Worm (Caenorhabditis elegans) whole organism, young adult: Measurements from ENCODE around the gene T20G5.9.
A peak's percentile ranks its signal among the peaks of the same experiment; 100 is the strongest.

Experiments used
- B0019.2 ChIP-seq: fragments of 200-800 bp; sonication (Bioruptor generic); conservative IDR thresholded peaks from 2 replicates; pipeline ENCODE4 v1.3.6; 2022; ENCODE audit warnings: missing genetic modification reagents, missing genetic modification characterization, missing compliant biosample characterization
- B0336.3 ChIP-seq: fragments of 200-800 bp; sonication (Bioruptor generic); IDR thresholded peaks from 2 replicates; pipeline ENCODE4 v1.3.6; 2022; ENCODE audit warnings: missing genetic modification characterization, missing compliant biosample characterization
- F33H1.4 ChIP-seq: fragments of 200-800 bp; sonication (Bioruptor generic); IDR thresholded peaks from 2 replicates; pipeline ENCODE4 v1.3.6; 2022; ENCODE audit warnings: missing genetic modification reagents, missing genetic modification characterization, missing compliant biosample characterization
- F37B4.10 ChIP-seq: fragments of 200-800 bp; sonication (Bioruptor generic); IDR thresholded peaks from 2 replicates; pipeline ENCODE4 v1.3.6; 2022; ENCODE audit warnings: missing genetic modification characterization, missing compliant biosample characterization
- F39B2.1 ChIP-seq: fragments of 200-800 bp; sonication (Bioruptor generic); IDR thresholded peaks from 2 replicates; pipeline ENCODE4 v1.3.6; 2022; ENCODE audit warnings: missing genetic modification reagents, missing genetic modification characterization, missing compliant biosample characterization
- F49E8.2 ChIP-seq: sonication (generic microtip); optimal IDR thresholded peaks from 3 replicates; lab custom pipeline; 2017; ENCODE audit warnings: missing genetic modification characterization, mild to moderate bottlenecking, missing compliant biosample characterization, antibody characterized with exemption, moderate library complexity; ENCODE audit not compliant: insufficient read depth
- F52B5.7 ChIP-seq: sonication (generic microtip); optimal IDR thresholded peaks from 2 replicates; lab custom pipeline; 2016; ENCODE audit warnings: mild to moderate bottlenecking, missing genetic modification characterization, missing compliant biosample characterization
- F55B11.4 ChIP-seq: sonication (generic microtip); optimal IDR thresholded peaks from 2 replicates; lab custom pipeline; 2016; ENCODE audit warnings: missing compliant biosample characterization, missing genetic modification characterization, borderline replicate concordance; ENCODE audit not compliant: insufficient read depth
- T07F8.4 ChIP-seq: sonication (generic microtip); optimal IDR thresholded peaks from 2 replicates; lab custom pipeline; 2016; ENCODE audit warnings: mild to moderate bottlenecking, missing genetic modification characterization, moderate library complexity, missing compliant biosample characterization
- Y53F4B.3 ChIP-seq: fragments of 200-800 bp; sonication (Bioruptor generic); IDR thresholded peaks from 2 replicates; pipeline ENCODE4 v1.3.6; 2022; ENCODE audit warnings: missing genetic modification reagents, missing genetic modification characterization, missing compliant biosample characterization
- Y53G8AR.9 ChIP-seq: fragments of 200-800 bp; sonication (Bioruptor generic); conservative IDR thresholded peaks from 2 replicates; pipeline ENCODE4 v1.3.6; 2022; ENCODE audit warnings: missing genetic modification reagents, missing genetic modification characterization, missing compliant biosample characterization
- Y95B8A.8 ChIP-seq: fragments of 200-800 bp; sonication (Bioruptor generic); IDR thresholded peaks from 2 replicates; pipeline ENCODE4 v1.3.6; 2022; ENCODE audit warnings: missing genetic modification reagents, missing genetic modification characterization, missing compliant biosample characterization
- akir-1 ChIP-seq: fragments of 200-800 bp; sonication (Bioruptor generic); optimal IDR thresholded peaks from 2 replicates; lab custom pipeline; 2018; ENCODE audit warnings: mild to moderate bottlenecking, missing genetic modification characterization, moderate library complexity, missing compliant biosample characterization
- ama-1 ChIP-seq, 3 experiments: fragments of 150-350 bp in 1 of 3; sonication (generic microtip) in 2 of 3; optimal IDR thresholded peaks; 2 replicates each; lab custom pipeline; 2014 to 2018; ENCODE audit warnings: missing biosample characterization in 2 of 3, missing genetic modification characterization in 2 of 3, missing genetic modification reagents in 2 of 3
- aptf-2 ChIP-seq: fragments of 200-800 bp; sonication (Bioruptor generic); conservative IDR thresholded peaks from 2 replicates; pipeline ENCODE4 v1.3.6; 2022; ENCODE audit warnings: missing genetic modification reagents, missing genetic modification characterization, missing compliant biosample characterization
- aptf-3 ChIP-seq: fragments of 200-800 bp; sonication (Bioruptor generic); IDR thresholded peaks from 2 replicates; pipeline ENCODE4 v1.3.6; 2022; ENCODE audit warnings: missing genetic modification characterization, missing compliant biosample characterization
- bed-2 ChIP-seq: fragments of 200-800 bp; sonication (Bioruptor generic); IDR thresholded peaks from 2 replicates; pipeline ENCODE4 v1.3.6; 2022; ENCODE audit warnings: missing genetic modification reagents, missing genetic modification characterization, missing compliant biosample characterization
- ccch-3 ChIP-seq: fragments of 200-800 bp; sonication (Bioruptor generic); optimal IDR thresholded peaks from 2 replicates; lab custom pipeline; 2018; ENCODE audit warnings: mild to moderate bottlenecking, missing genetic modification characterization, missing compliant biosample characterization
- ceh-100 ChIP-seq: fragments of 200-800 bp; sonication (Bioruptor generic); IDR thresholded peaks from 2 replicates; pipeline ENCODE4 v1.3.6; 2022; ENCODE audit warnings: missing genetic modification reagents, missing genetic modification characterization, missing compliant biosample characterization
- ceh-40 ChIP-seq: fragments of 200-800 bp; sonication (Bioruptor generic); IDR thresholded peaks from 2 replicates; pipeline ENCODE4 v1.3.6; 2022; ENCODE audit warnings: missing genetic modification characterization, missing compliant biosample characterization
- ceh-58 ChIP-seq: fragments of 200-800 bp; sonication (Bioruptor generic); IDR thresholded peaks from 2 replicates; pipeline ENCODE4 v1.3.6; 2022; ENCODE audit warnings: missing genetic modification characterization, missing compliant biosample characterization
- ceh-91 ChIP-seq: fragments of 200-800 bp; sonication (Bioruptor generic); IDR thresholded peaks from 2 replicates; pipeline ENCODE4 v1.3.6; 2022; ENCODE audit warnings: missing genetic modification reagents, missing genetic modification characterization, missing compliant biosample characterization
- chd-7 ChIP-seq: sonication (generic microtip); optimal IDR thresholded peaks from 2 replicates; lab custom pipeline; 2016; ENCODE audit warnings: mild to moderate bottlenecking, missing genetic modification characterization, moderate library complexity, missing compliant biosample characterization
- dox-1 ChIP-seq: fragments of 200-800 bp; sonication (Bioruptor generic); IDR thresholded peaks from 2 replicates; pipeline ENCODE4 v1.3.6; 2022; ENCODE audit warnings: missing genetic modification reagents, missing genetic modification characterization, missing compliant biosample characterization
- dpff-1 ChIP-seq: sonication (generic microtip); optimal IDR thresholded peaks from 2 replicates; lab custom pipeline; 2017; ENCODE audit warnings: mild to moderate bottlenecking, missing genetic modification characterization, missing compliant biosample characterization
- efl-1 ChIP-seq: fragments of 150-350 bp; optimal IDR thresholded peaks from 2 replicates; lab custom pipeline; 2014; ENCODE audit warnings: missing biosample characterization, missing genetic modification reagents, missing genetic modification characterization
- hlh-12 ChIP-seq: sonication (generic microtip); optimal IDR thresholded peaks from 2 replicates; lab custom pipeline; 2016; ENCODE audit warnings: missing genetic modification characterization, missing compliant biosample characterization
- hmg-1.2 ChIP-seq: fragments of 200-800 bp; sonication (Bioruptor generic); IDR thresholded peaks from 2 replicates; pipeline ENCODE4 v1.3.6; 2022; ENCODE audit warnings: missing genetic modification reagents, missing genetic modification characterization, missing compliant biosample characterization
- hrde-1 ChIP-seq: sonication (generic microtip); optimal IDR thresholded peaks from 2 replicates; lab custom pipeline; 2016; ENCODE audit warnings: missing genetic modification characterization, mild to moderate bottlenecking, missing compliant biosample characterization, moderate library complexity, missing genotype, missing genetic modification reagents, borderline replicate concordance
- let-607 ChIP-seq, 2 experiments: fragments of 200-800 bp in 1 of 2; sonication (Bioruptor generic) in 1 of 2; sonication (generic microtip) in 1 of 2; optimal IDR thresholded peaks; 2 replicates each; lab custom pipeline; 2016 to 2018; ENCODE audit warnings: mild to moderate bottlenecking in 2 of 2, missing compliant biosample characterization in 2 of 2, missing genetic modification characterization in 2 of 2, moderate library complexity in 2 of 2, missing genotype in 1 of 2
- lin-26 ChIP-seq: fragments of 200-800 bp; sonication (Bioruptor generic); IDR thresholded peaks from 2 replicates; pipeline ENCODE4 v1.3.6; 2022; ENCODE audit warnings: missing genetic modification reagents, missing genetic modification characterization, missing compliant biosample characterization
- lsl-1 ChIP-seq: fragments of 200-800 bp; sonication (Bioruptor generic); optimal IDR thresholded peaks from 2 replicates; lab custom pipeline; 2018; ENCODE audit warnings: mild to moderate bottlenecking, missing genetic modification characterization, moderate library complexity, missing compliant biosample characterization
- lsy-27 ChIP-seq: sonication (generic microtip); optimal IDR thresholded peaks from 2 replicates; lab custom pipeline; 2017; ENCODE audit warnings: missing genetic modification characterization, mild to moderate bottlenecking, missing compliant biosample characterization, antibody characterized with exemption, missing genotype, borderline replicate concordance; ENCODE audit not compliant: insufficient read depth
- madf-3 ChIP-seq: fragments of 200-800 bp; sonication (Bioruptor generic); IDR thresholded peaks from 2 replicates; pipeline ENCODE4 v1.3.6; 2022; ENCODE audit warnings: missing genetic modification reagents, missing genetic modification characterization, missing compliant biosample characterization
- mes-4 ChIP-seq: sonication (generic microtip); optimal IDR thresholded peaks from 2 replicates; lab custom pipeline; 2016; ENCODE audit warnings: missing genotype, missing genetic modification characterization, missing compliant biosample characterization
- mxl-1 ChIP-seq: sonication (generic microtip); optimal IDR thresholded peaks from 2 replicates; lab custom pipeline; 2016; ENCODE audit warnings: missing genetic modification characterization, missing compliant biosample characterization
- nhr-90 ChIP-seq: sonication (generic microtip); optimal IDR thresholded peaks from 2 replicates; lab custom pipeline; 2016; ENCODE audit warnings: missing genotype, mild to moderate bottlenecking, missing genetic modification characterization, missing compliant biosample characterization
- rcor-1 ChIP-seq: fragments of 200-800 bp; sonication (Bioruptor generic); IDR thresholded peaks from 2 replicates; pipeline ENCODE4 v1.3.6; 2022; ENCODE audit warnings: missing genetic modification reagents, missing genetic modification characterization, missing compliant biosample characterization
- sea-2 ChIP-seq: fragments of 200-800 bp; sonication (Bioruptor generic); IDR thresholded peaks from 2 replicates; pipeline ENCODE4 v1.3.6; 2022; ENCODE audit warnings: missing genetic modification characterization, missing compliant biosample characterization
- snpc-1.3 ChIP-seq: sonication (generic microtip); optimal IDR thresholded peaks from 2 replicates; lab custom pipeline; 2017; ENCODE audit warnings: missing genetic modification characterization, mild to moderate bottlenecking, missing compliant biosample characterization, antibody characterized with exemption, moderate library complexity, missing genotype, missing genetic modification reagents; ENCODE audit not compliant: insufficient read depth
- somi-1 ChIP-seq: fragments of 200-800 bp; sonication (Bioruptor generic); optimal IDR thresholded peaks from 2 replicates; lab custom pipeline; 2018; ENCODE audit warnings: mild to moderate bottlenecking, missing genetic modification characterization, missing compliant biosample characterization
- tbp1 ChIP-seq: fragments of 200-800 bp; sonication (Bioruptor generic); optimal IDR thresholded peaks from 2 replicates; lab custom pipeline; 2018; ENCODE audit warnings: mild to moderate bottlenecking, missing genetic modification characterization, missing compliant biosample characterization
- unc-62 ChIP-seq: fragments of 150-350 bp; optimal IDR thresholded peaks from 2 replicates; lab custom pipeline; 2014; ENCODE audit warnings: missing biosample characterization, missing genetic modification reagents, missing genetic modification characterization
- xnd-1 ChIP-seq: sonication (generic microtip); optimal IDR thresholded peaks from 2 replicates; lab custom pipeline; 2016; ENCODE audit warnings: missing genotype, missing genetic modification reagents, missing genetic modification characterization, missing compliant biosample characterization
- ztf-22 ChIP-seq: fragments of 200-800 bp; sonication (Bioruptor generic); optimal IDR thresholded peaks from 2 replicates; lab custom pipeline; 2018; ENCODE audit warnings: mild to moderate bottlenecking, missing genetic modification characterization, moderate library complexity, missing compliant biosample characterization

Gene T20G5.9

ce11 chrIII:10209703-10210102 lies at the start of gene T20G5.9 (continued):
- TF ChIP-seq ztf-22 (GFP tag; lab: Kevin White, UChicago) (no peak), lin-26 (GFP tag; lab: Robert Waterston, UW) (peak; percentile 36; the same call in 1 of the 2 replicates), ccch-3 (no peak), ceh-58 (GFP tag; lab: Robert Waterston, UW) (no peak), F52B5.7 (tag; lab: Kevin White, UChicago) (no peak), efl-1 (GFP tag; lab: Kevin White, UChicago) (peak; percentile 69), tbp1 (GFP tag; lab: Kevin White, UChicago) (no peak), somi-1 (GFP tag; lab: Kevin White, UChicago) (no peak), madf-3 (GFP tag; lab: Robert Waterston, UW) (no peak), dox-1 (no peak), xnd-1 (tag; lab: Kevin White, UChicago) (peak; percentile 41), dpff-1 (tag; lab: Kevin White, UChicago) (no peak), B0336.3 (GFP tag; lab: Robert Waterston, UW) (0 out of 2 replicates have a peak, but pooled peaks have one; percentile 11), lsl-1 (GFP tag; lab: Kevin White, UChicago) (no peak), ceh-91 (GFP tag; lab: Robert Waterston, UW) (peak; percentile 49; the same call in 1 of the 2 replicates), aptf-2 (GFP tag; lab: Robert Waterston, UW) (no peak), mes-4 (tag; lab: Kevin White, UChicago) (no peak), F55B11.4 (no peak), ama-1 (optimal IDR thresholded peaks at IDR 0.05; lab: Kevin White, UChicago) (peak; percentile 31), ama-1 (GFP tag; optimal IDR thresholded peaks at IDR 0.05; lab: Kevin White, UChicago) (peak in 1 of 2 experiments; percentile 19), snpc-1.3 (tag; lab: Kevin White, UChicago) (no peak), hmg-1.2 (GFP tag; lab: Robert Waterston, UW) (peak; percentile 31), lsy-27 (tag; lab: Kevin White, UChicago) (no peak), T07F8.4 (tag; lab: Kevin White, UChicago) (no peak), hlh-12 (tag; lab: Kevin White, UChicago) (no peak), Y53F4B.3 (GFP tag; lab: Robert Waterston, UW) (no peak), bed-2 (GFP tag; lab: Robert Waterston, UW) (no peak), B0019.2 (GFP tag; lab: Robert Waterston, UW) (0 out of 2 replicates have a peak, but pooled peaks have one; percentile 20), F49E8.2 (tag; lab: Kevin White, UChicago) (no peak), F39B2.1 (GFP tag; lab: Robert Waterston, UW) (no peak)

ce11 chrIII:10160385-10160784 lies 49.3 kb upstream of the T20G5.9 start, which contains the start of the genes K08E5.5 and mua-3:
TSS of gene K08E5.5 (minus strand) at chrIII:10160485.
TSS of gene mua-3 (plus strand) at chrIII:10160697.
- TF ChIP-seq dox-1 (no peak), mes-4 (tag; lab: Kevin White, UChicago) (no peak), akir-1 (GFP tag; lab: Kevin White, UChicago) (no peak), hrde-1 (no peak)

DNA sequence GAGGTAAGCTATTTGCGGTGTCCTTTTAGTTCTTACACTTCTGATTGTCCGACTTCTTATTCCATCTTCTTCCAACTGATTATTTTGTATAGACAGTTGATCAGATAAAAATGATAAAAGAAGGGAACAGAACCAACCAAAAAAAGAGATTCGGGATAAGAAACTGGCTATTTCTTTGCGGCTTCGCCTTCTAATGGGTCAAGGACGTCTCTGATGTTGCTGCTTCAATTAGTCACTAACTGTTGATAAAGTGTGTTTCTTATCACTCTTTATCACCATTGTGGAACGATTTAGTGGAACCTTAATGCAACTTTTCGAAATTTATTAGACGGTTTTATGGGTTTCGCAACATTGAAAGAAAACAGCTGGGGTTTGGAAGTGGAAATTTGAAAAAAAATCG lies 39.4 kb upstream of the T20G5.9 start:
- TF ChIP-seq lsl-1 (GFP tag; lab: Kevin White, UChicago), result no peak
- TF ChIP-seq Y95B8A.8 (GFP tag; lab: Robert Waterston, UW), result no peak
- no peak for TF ChIP-seq let-607 (tag; optimal IDR thresholded peaks at IDR 0.05; lab: Kevin White, UChicago)
- no peak for TF ChIP-seq unc-62 (GFP tag; lab: Kevin White, UChicago)
- TF ChIP-seq nhr-90 (tag; lab: Kevin White, UChicago), result no peak
- no peak for TF ChIP-seq chd-7 (tag; lab: Kevin White, UChicago)
- TF ChIP-seq sea-2 (GFP tag; lab: Robert Waterston, UW), result no peak
- no peak for TF ChIP-seq aptf-2 (GFP tag; lab: Robert Waterston, UW)
- TF ChIP-seq aptf-3 (GFP tag; lab: Robert Waterston, UW), result no peak
- no peak for TF ChIP-seq F37B4.10 (GFP tag; lab: Robert Waterston, UW)
- TF ChIP-seq Y53F4B.3 (GFP tag; lab: Robert Waterston, UW), result no peak
- no peak for TF ChIP-seq ceh-40 (GFP tag; lab: Robert Waterston, UW)
- no peak for TF ChIP-seq B0019.2 (GFP tag; lab: Robert Waterston, UW)
- TF ChIP-seq rcor-1, result no peak
- TF ChIP-seq Y53G8AR.9 (GFP tag; lab: Robert Waterston, UW), result no peak
- no peak for TF ChIP-seq F33H1.4 (GFP tag; lab: Robert Waterston, UW)
- TF ChIP-seq ceh-100, result no peak
- no peak for TF ChIP-seq mxl-1
